Worm (Caenorhabditis elegans) whole organism, late embryonic: ENCODE measurements around the gene Y51A2A.16.

Experiments used
- C38D4.7 ChIP-seq: fragments of 200-800 bp; sonication (Bioruptor generic); optimal IDR thresholded peaks from 2 replicates; lab custom pipeline; 2018; ENCODE audit warnings: mild to moderate bottlenecking, missing genetic modification characterization, moderate library complexity, missing compliant biosample characterization
- F13H6.1 ChIP-seq: sonication (generic microtip); optimal IDR thresholded peaks from 2 replicates; lab custom pipeline; 2016; ENCODE audit warnings: missing genetic modification characterization, missing compliant biosample characterization
- K09A11.1 ChIP-seq: sonication (generic microtip); optimal IDR thresholded peaks from 2 replicates; lab custom pipeline; 2017; ENCODE audit warnings: antibody characterized with exemption, mild to moderate bottlenecking, missing genetic modification characterization, missing compliant biosample characterization; ENCODE audit not compliant: insufficient read depth
- Y22D7AL.16 ChIP-seq: sonication (generic microtip); optimal IDR thresholded peaks from 2 replicates; lab custom pipeline; 2016; ENCODE audit warnings: missing genetic modification characterization, missing compliant biosample characterization
- ama-1 ChIP-seq: fragments of 150-350 bp; optimal IDR thresholded peaks from 2 replicates; lab custom pipeline; 2014
- ceh-18 ChIP-seq: sonication (generic microtip); optimal IDR thresholded peaks from 2 replicates; lab custom pipeline; 2016; ENCODE audit warnings: missing genetic modification characterization, missing compliant biosample characterization
- ceh-19 ChIP-seq: fragments of 200-800 bp; sonication (Bioruptor generic); optimal IDR thresholded peaks from 2 replicates; lab custom pipeline; 2018; ENCODE audit warnings: mild to moderate bottlenecking, missing genetic modification characterization, missing compliant biosample characterization
- ceh-2 ChIP-seq: sonication (generic microtip); optimal IDR thresholded peaks from 2 replicates; lab custom pipeline; 2016; ENCODE audit warnings: missing genotype, missing genetic modification characterization, missing compliant biosample characterization
- ceh-22 ChIP-seq: sonication (generic microtip); optimal IDR thresholded peaks from 2 replicates; lab custom pipeline; 2017; ENCODE audit warnings: missing biosample characterization, missing genetic modification characterization
- ceh-24 ChIP-seq: sonication (generic microtip); optimal IDR thresholded peaks from 2 replicates; lab custom pipeline; 2016; ENCODE audit warnings: mild to moderate bottlenecking, missing genetic modification characterization, missing compliant biosample characterization
- ceh-31 ChIP-seq: sonication (generic microtip); optimal IDR thresholded peaks from 2 replicates; lab custom pipeline; 2016; ENCODE audit warnings: missing genetic modification characterization, missing compliant biosample characterization
- ceh-34 ChIP-seq: sonication (generic microtip); optimal IDR thresholded peaks from 2 replicates; lab custom pipeline; 2016; ENCODE audit warnings: mild to moderate bottlenecking, missing genetic modification characterization, missing compliant biosample characterization
- ceh-6 ChIP-seq: fragments of 200-800 bp; sonication (Bioruptor generic); optimal IDR thresholded peaks from 2 replicates; lab custom pipeline; 2018; ENCODE audit warnings: mild to moderate bottlenecking, missing genetic modification characterization, missing compliant biosample characterization
- ceh-9 ChIP-seq: sonication (generic microtip); optimal IDR thresholded peaks from 2 replicates; lab custom pipeline; 2016; ENCODE audit warnings: mild to moderate bottlenecking, missing genetic modification characterization, inconsistent platforms, missing compliant biosample characterization
- che-1 ChIP-seq: sonication (generic microtip); optimal IDR thresholded peaks from 2 replicates; lab custom pipeline; 2016; ENCODE audit warnings: mild to moderate bottlenecking, missing genetic modification characterization, missing compliant biosample characterization
- elt-2 ChIP-seq: sonication (generic microtip); optimal IDR thresholded peaks from 2 replicates; lab custom pipeline; 2016; ENCODE audit warnings: missing genetic modification reagents, missing genetic modification characterization, missing compliant biosample characterization
- fkh-10 ChIP-seq: fragments of 150-350 bp; optimal IDR thresholded peaks from 2 replicates; lab custom pipeline; 2014; ENCODE audit warnings: missing biosample characterization, missing genetic modification reagents, missing genetic modification characterization
- fkh-6 ChIP-seq: sonication (generic microtip); optimal IDR thresholded peaks from 2 replicates; lab custom pipeline; 2016; ENCODE audit warnings: missing genetic modification characterization, missing compliant biosample characterization
- gmeb-2 ChIP-seq: sonication (generic microtip); optimal IDR thresholded peaks from 2 replicates; lab custom pipeline; 2016; ENCODE audit warnings: missing genetic modification characterization, inconsistent platforms, missing compliant biosample characterization
- hlh-6 ChIP-seq: sonication (generic microtip); optimal IDR thresholded peaks from 2 replicates; lab custom pipeline; 2016; ENCODE audit warnings: missing genotype, missing genetic modification characterization, missing compliant biosample characterization
- hlh-8 ChIP-seq: sonication (generic microtip); optimal IDR thresholded peaks from 2 replicates; lab custom pipeline; 2016; ENCODE audit warnings: missing genotype, missing genetic modification characterization, missing compliant biosample characterization
- mec-3 ChIP-seq: sonication (generic microtip); optimal IDR thresholded peaks from 2 replicates; lab custom pipeline; 2016; ENCODE audit warnings: borderline replicate concordance, missing genetic modification characterization, missing compliant biosample characterization
- nhr-11 ChIP-seq: fragments of 150-350 bp; optimal IDR thresholded peaks from 2 replicates; lab custom pipeline; 2014; ENCODE audit warnings: missing biosample characterization, missing genetic modification characterization
- npax-4 ChIP-seq: sonication (generic microtip); optimal IDR thresholded peaks from 2 replicates; lab custom pipeline; 2016; ENCODE audit warnings: missing genetic modification characterization, missing compliant biosample characterization
- odd-2 ChIP-seq: sonication (generic microtip); optimal IDR thresholded peaks from 2 replicates; lab custom pipeline; 2017; ENCODE audit warnings: antibody characterized with exemption, mild to moderate bottlenecking, missing genetic modification characterization, missing compliant biosample characterization
- pax-1 ChIP-seq: fragments of 150-350 bp; optimal IDR thresholded peaks from 2 replicates; lab custom pipeline; 2014; ENCODE audit warnings: missing biosample characterization, missing genetic modification characterization
- ref-2 ChIP-seq: sonication (generic microtip); optimal IDR thresholded peaks from 2 replicates; lab custom pipeline; 2016; ENCODE audit warnings: missing genetic modification characterization, missing compliant biosample characterization
- rnt-1 ChIP-seq: sonication (generic microtip); optimal IDR thresholded peaks from 2 replicates; lab custom pipeline; 2016; ENCODE audit warnings: missing genetic modification characterization, missing compliant biosample characterization
- sox-2 ChIP-seq: fragments of 200-800 bp; sonication (Bioruptor generic); IDR thresholded peaks from 2 replicates; pipeline ENCODE4 v1.3.6; 2022; ENCODE audit warnings: missing genetic modification reagents, missing genetic modification characterization, missing compliant biosample characterization
- sox-4 ChIP-seq: sonication (generic microtip); optimal IDR thresholded peaks from 2 replicates; lab custom pipeline; 2017; ENCODE audit warnings: mild to moderate bottlenecking, missing genetic modification characterization, inconsistent platforms, missing compliant biosample characterization
- tbx-2 ChIP-seq: sonication (generic microtip); optimal IDR thresholded peaks from 2 replicates; lab custom pipeline; 2016; ENCODE audit warnings: missing genetic modification characterization, missing compliant biosample characterization
- unc-42 ChIP-seq: sonication (generic microtip); optimal IDR thresholded peaks from 2 replicates; lab custom pipeline; 2016; ENCODE audit warnings: missing genotype, missing genetic modification characterization, missing compliant biosample characterization
- ztf-16 ChIP-seq: sonication (generic microtip); optimal IDR thresholded peaks from 2 replicates; lab custom pipeline; 2017; ENCODE audit warnings: missing genetic modification characterization, missing compliant biosample characterization

Gene Y51A2A.16

ce11 chrV:18299313-18299712 lies 18.6 kb upstream of the Y51A2A.16 start:
- TF ChIP-seq unc-42 (tag; lab: Kevin White, UChicago), result no peak

- TF ChIP-seq mec-3, result no peak
- no peak for TF ChIP-seq odd-2 (tag; lab: Kevin White, UChicago)
- TF ChIP-seq fkh-6 (tag; lab: Kevin White, UChicago), result no peak
- no peak for TF ChIP-seq tbx-2 (tag; lab: Kevin White, UChicago)
- no peak for TF ChIP-seq ceh-19 (GFP tag; lab: Kevin White, UChicago)
- no peak for TF ChIP-seq ceh-34 (tag; lab: Kevin White, UChicago)
- no peak for TF ChIP-seq ceh-31
- no peak for TF ChIP-seq ceh-6 (GFP tag; lab: Kevin White, UChicago)
- no peak for TF ChIP-seq gmeb-2 (tag; lab: Kevin White, UChicago)
Observed at ce11 chrV:18298506-18298905, 17.8 kb upstream of the Y51A2A.16 start, which contains the start of gene Y51A2A.5. TSS of gene Y51A2A.5 (plus strand) at chrV:18298806.

- no peak for TF ChIP-seq nhr-11
- no peak for TF ChIP-seq ceh-9 (tag; lab: Kevin White, UChicago)
- no peak for TF ChIP-seq hlh-6 (tag; lab: Kevin White, UChicago)
- no peak for TF ChIP-seq sox-4 (tag; lab: Kevin White, UChicago)
Observed at ce11 chrV:18292295-18292694, 11.6 kb upstream of the Y51A2A.16 start, which contains the start of gene Y51A2A.12. TSS of gene Y51A2A.12 (plus strand) at chrV:18292595.

- TF ChIP-seq tbx-2 (tag; lab: Kevin White, UChicago) (no peak), odd-2 (tag; lab: Kevin White, UChicago) (no peak), fkh-10 (GFP tag; lab: Kevin White, UChicago) (no peak)
- TF ChIP-seq, all 69 proteins: peak for 0
Observed at ce11 chrV:18290642-18291041, 10.0 kb upstream of the Y51A2A.16 start, which contains the start of gene Y51A2A.4. TSS of gene Y51A2A.4 (plus strand) at chrV:18290942.

DNA sequence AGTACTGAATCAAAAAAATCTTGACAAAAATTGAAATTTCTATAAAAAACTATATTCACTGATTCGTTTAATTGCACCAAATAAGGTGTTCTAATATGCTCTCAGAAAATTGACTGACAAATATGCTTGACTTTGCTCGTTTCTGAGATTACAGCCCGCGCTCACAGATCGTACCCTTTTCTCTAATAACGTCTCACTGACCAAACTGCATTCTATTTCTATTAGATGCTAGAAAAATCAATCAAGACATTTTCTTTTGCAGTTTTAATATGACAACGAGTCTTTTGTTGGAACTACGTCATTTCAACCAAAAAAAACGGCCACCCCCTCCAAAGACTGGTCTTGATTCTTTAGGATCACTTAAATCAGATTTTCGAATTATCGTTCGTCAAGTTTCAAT lies 1.9 kb upstream of the Y51A2A.16 start, which contains the start of gene clec-247:
clec-247 (plus strand) TSS at position 301 of the 400 bp plus-strand sequence.
- TF ChIP-seq ceh-24 (tag; lab: Kevin White, UChicago), result no peak
- no peak for TF ChIP-seq Y22D7AL.16 (tag; lab: Kevin White, UChicago)
- TF ChIP-seq, all 69 proteins: peak for 0

ce11 chrV:18270403-18270802 lies 10.3 kb downstream of the Y51A2A.16 start, which contains the start of gene Y37H2C.4:
TSS of gene Y37H2C.4 (plus strand) at chrV:18270703.
- no peak for TF ChIP-seq sox-2 (GFP tag; lab: Robert Waterston, UW)
- no peak for TF ChIP-seq ceh-22
- no peak for TF ChIP-seq ceh-2 (tag; lab: Kevin White, UChicago)
- TF ChIP-seq elt-2 (tag; lab: Kevin White, UChicago), result no peak
- no peak for TF ChIP-seq K09A11.1 (tag; lab: Kevin White, UChicago)
- TF ChIP-seq hlh-8 (tag; lab: Kevin White, UChicago), result no peak
- TF ChIP-seq ama-1 (lab: Kevin White, UChicago), result no peak
- TF ChIP-seq ceh-9 (tag; lab: Kevin White, UChicago), result no peak
- TF ChIP-seq fkh-10 (GFP tag; lab: Kevin White, UChicago), result no peak
- TF ChIP-seq hlh-6 (tag; lab: Kevin White, UChicago), result no peak
- TF ChIP-seq npax-4 (tag; lab: Kevin White, UChicago), result no peak
- TF ChIP-seq ztf-16 (tag; lab: Kevin White, UChicago), result no peak
- TF ChIP-seq che-1 (tag; lab: Kevin White, UChicago), result no peak
- TF ChIP-seq pax-1, result no peak
- no peak for TF ChIP-seq F13H6.1
- no peak for TF ChIP-seq C38D4.7
- no peak for TF ChIP-seq ceh-18 (tag; lab: Kevin White, UChicago)
- TF ChIP-seq ref-2, result no peak
- no peak for TF ChIP-seq rnt-1 (tag; lab: Kevin White, UChicago)
